Fruit fly (Drosophila melanogaster) whole organism, embryonic: ENCODE results near the gene CG4576.
A peak's percentile ranks its signal among the peaks of the same experiment; 100 is the strongest.

Experiments
- Antp ChIP-seq: fragments of 200-800 bp; sonication (Bioruptor generic); optimal IDR thresholded peaks from 3 replicates; lab custom pipeline; 2016; ENCODE audit warnings: missing biosample characterization, missing genetic modification characterization
- CG10267 ChIP-seq: fragments of 200-800 bp; sonication (Bioruptor generic); optimal IDR thresholded peaks from 2 replicates; lab custom pipeline; 2018; ENCODE audit warnings: missing biosample characterization, mild to moderate bottlenecking, missing genetic modification characterization, moderate library complexity
- CG13894 ChIP-seq: fragments of 200-800 bp; sonication (Bioruptor generic); optimal IDR thresholded peaks from 3 replicates; lab custom pipeline; 2018; ENCODE audit warnings: missing biosample characterization, mild to moderate bottlenecking, missing genetic modification characterization, moderate library complexity
- CG14710 ChIP-seq: fragments of 200-800 bp; sonication (Bioruptor generic); optimal IDR thresholded peaks from 3 replicates; lab custom pipeline; 2019; ENCODE audit warnings: missing biosample characterization, mild to moderate bottlenecking, missing genetic modification characterization, moderate library complexity
- CG15514 ChIP-seq: fragments of 200-800 bp; sonication (Bioruptor generic); optimal IDR thresholded peaks from 3 replicates; lab custom pipeline; 2017; ENCODE audit warnings: missing biosample characterization, missing genetic modification characterization, mild to moderate bottlenecking, moderate library complexity, missing genetic modification reagents
- CG17361 ChIP-seq: fragments of 200-800 bp; sonication (Bioruptor generic); IDR thresholded peaks from 3 replicates; pipeline ENCODE4 v1.3.6; 2022; ENCODE audit warnings: missing biosample characterization, missing genetic modification characterization
- CG2120 ChIP-seq: fragments of 200-800 bp; sonication (Bioruptor generic); optimal IDR thresholded peaks from 3 replicates; lab custom pipeline; 2016; ENCODE audit warnings: missing biosample characterization, missing genetic modification characterization
- CG2712 ChIP-seq: fragments of 200-800 bp; optimal IDR thresholded peaks from 3 replicates; lab custom pipeline; 2019; ENCODE audit warnings: missing biosample characterization, mild to moderate bottlenecking, missing genetic modification characterization, moderate library complexity
- CG30020 ChIP-seq: fragments of 200-800 bp; optimal IDR thresholded peaks from 2 replicates; lab custom pipeline; 2019; ENCODE audit warnings: missing biosample characterization, mild to moderate bottlenecking, missing genetic modification characterization, moderate library complexity
- CG3163 ChIP-seq: fragments of 200-800 bp; sonication (Bioruptor generic); optimal IDR thresholded peaks from 3 replicates; lab custom pipeline; 2016; ENCODE audit warnings: missing biosample characterization, missing genetic modification characterization
- CG3407 ChIP-seq: fragments of 200-800 bp; sonication (Bioruptor generic); optimal IDR thresholded peaks from 2 replicates; lab custom pipeline; 2018; ENCODE audit warnings: missing biosample characterization, mild to moderate bottlenecking, missing genetic modification characterization
- CG3995 ChIP-seq: fragments of 200-800 bp; sonication (Bioruptor generic); optimal IDR thresholded peaks from 3 replicates; lab custom pipeline; 2016; ENCODE audit warnings: missing biosample characterization, missing genetic modification characterization
- CG4617 ChIP-seq: fragments of 200-800 bp; sonication (Bioruptor generic); optimal IDR thresholded peaks from 3 replicates; lab custom pipeline; 2016; ENCODE audit warnings: missing biosample characterization, missing genetic modification characterization, borderline replicate concordance
- CG5245 ChIP-seq: fragments of 200-800 bp; sonication (Bioruptor generic); optimal IDR thresholded peaks from 3 replicates; lab custom pipeline; 2016; ENCODE audit warnings: missing biosample characterization, missing genetic modification characterization
- CG6854 ChIP-seq: fragments of 200-800 bp; sonication (Bioruptor generic); optimal IDR thresholded peaks from 3 replicates; lab custom pipeline; 2017; ENCODE audit warnings: missing biosample characterization, mild to moderate bottlenecking, missing genetic modification characterization
- CG7928 ChIP-seq: fragments of 200-800 bp; sonication (Bioruptor generic); optimal IDR thresholded peaks from 2 replicates; lab custom pipeline; 2017; ENCODE audit warnings: missing biosample characterization, mild to moderate bottlenecking, missing genetic modification characterization
- CG7987 ChIP-seq: fragments of 200-800 bp; sonication (Bioruptor generic); optimal IDR thresholded peaks from 2 replicates; lab custom pipeline; 2018; ENCODE audit warnings: missing biosample characterization, mild to moderate bottlenecking, missing genetic modification characterization, moderate library complexity
- CG8281 ChIP-seq: fragments of 200-800 bp; sonication (Bioruptor generic); optimal IDR thresholded peaks from 2 replicates; lab custom pipeline; 2018; ENCODE audit warnings: missing biosample characterization, mild to moderate bottlenecking, missing genetic modification characterization, moderate library complexity
- Chrac-16 ChIP-seq: fragments of 200-800 bp; sonication (Bioruptor generic); optimal IDR thresholded peaks from 3 replicates; lab custom pipeline; 2016; ENCODE audit warnings: missing biosample characterization, missing genetic modification characterization
- Dref ChIP-seq: fragments of 200-800 bp; sonication (Bioruptor generic); IDR thresholded peaks from 2 replicates; pipeline ENCODE4 v1.3.6; 2022; ENCODE audit warnings: missing biosample characterization, missing genetic modification characterization
- E2f2 ChIP-seq: fragments of 200-800 bp; sonication (Bioruptor generic); IDR thresholded peaks from 2 replicates; pipeline ENCODE4 v1.3.6; 2022; ENCODE audit warnings: missing biosample characterization, missing genetic modification characterization
- Elba2 ChIP-seq: fragments of 200-800 bp; sonication (Bioruptor generic); optimal IDR thresholded peaks from 3 replicates; lab custom pipeline; 2016; ENCODE audit warnings: missing biosample characterization, missing genetic modification characterization
- GATAe ChIP-seq: fragments of 200-800 bp; sonication (Bioruptor generic); conservative IDR thresholded peaks from 2 replicates; pipeline ENCODE4 v1.3.6; 2022; ENCODE audit warnings: missing biosample characterization, missing genetic modification characterization
- MESR4 ChIP-seq: fragments of 200-800 bp; sonication (Bioruptor generic); optimal IDR thresholded peaks from 2 replicates; lab custom pipeline; 2018; ENCODE audit warnings: missing biosample characterization, mild to moderate bottlenecking, missing genetic modification characterization, moderate library complexity
- Mad ChIP-seq: fragments of 200-800 bp; sonication (Bioruptor generic); optimal IDR thresholded peaks from 2 replicates; lab custom pipeline; 2016; ENCODE audit warnings: missing biosample characterization, missing genetic modification characterization
- Med ChIP-seq: fragments of 200-800 bp; sonication (Bioruptor generic); peaks from one replicate; lab custom pipeline; 2016; ENCODE audit warnings: missing biosample characterization, missing genetic modification characterization, mild to moderate bottlenecking, inconsistent platforms, moderate library complexity
- Nf-YC ChIP-seq: fragments of 200-800 bp; optimal IDR thresholded peaks from 3 replicates; lab custom pipeline; 2019; ENCODE audit warnings: missing biosample characterization, mild to moderate bottlenecking, missing genetic modification characterization, moderate library complexity
- NfI ChIP-seq: fragments of 200-800 bp; sonication (Bioruptor generic); optimal IDR thresholded peaks from 3 replicates; lab custom pipeline; 2018; ENCODE audit warnings: missing biosample characterization, mild to moderate bottlenecking, missing genetic modification characterization, moderate library complexity
- Opbp ChIP-seq: fragments of 200-800 bp; sonication (Bioruptor generic); IDR thresholded peaks from 3 replicates; pipeline ENCODE4 v1.3.6; 2022; ENCODE audit warnings: missing biosample characterization, missing genetic modification characterization; ENCODE audit not compliant: partially characterized antibody
- Six4 ChIP-seq: fragments of 200-800 bp; sonication (Bioruptor generic); optimal IDR thresholded peaks from 2 replicates; lab custom pipeline; 2016; ENCODE audit warnings: missing biosample characterization, missing genetic modification characterization
- Spps ChIP-seq: fragments of 200-800 bp; sonication (Bioruptor generic); optimal IDR thresholded peaks from 2 replicates; lab custom pipeline; 2018; ENCODE audit warnings: missing biosample characterization, mild to moderate bottlenecking, missing genetic modification characterization
- cad ChIP-seq: fragments of >200 bp; optimal IDR thresholded peaks from 2 replicates; lab custom pipeline; 2017; ENCODE audit warnings: missing biosample characterization, missing genetic modification characterization
- cas ChIP-seq: fragments of 200-800 bp; sonication (Bioruptor generic); IDR thresholded peaks from 2 replicates; pipeline ENCODE4 v1.3.6; 2022; ENCODE audit warnings: missing biosample characterization, missing genetic modification characterization
- danr ChIP-seq: fragments of 200-800 bp; sonication (Bioruptor generic); IDR thresholded peaks from 2 replicates; pipeline ENCODE4 v1.3.6; 2022; ENCODE audit warnings: missing biosample characterization, missing genetic modification characterization
- kay ChIP-seq: fragments of 200-800 bp; sonication (Bioruptor generic); optimal IDR thresholded peaks from 2 replicates; lab custom pipeline; 2016; ENCODE audit warnings: missing biosample characterization, missing genetic modification characterization
- pzg ChIP-seq: fragments of 200-800 bp; sonication (Bioruptor generic); optimal IDR thresholded peaks from 3 replicates; lab custom pipeline; 2018; ENCODE audit warnings: missing biosample characterization, mild to moderate bottlenecking, missing genetic modification characterization, moderate library complexity
- sens ChIP-seq: fragments of 200-800 bp; sonication (Bioruptor generic); peaks from one replicate; lab custom pipeline; 2016; ENCODE audit warnings: missing biosample characterization, missing genetic modification characterization
- ssp ChIP-seq: fragments of 200-800 bp; sonication (Bioruptor generic); IDR thresholded peaks from 2 replicates; pipeline ENCODE4 v1.3.6; 2022; ENCODE audit warnings: missing biosample characterization, missing genetic modification characterization
- stc ChIP-seq: fragments of 200-800 bp; sonication (Bioruptor generic); IDR thresholded peaks from 2 replicates; pipeline ENCODE4 v1.3.6; 2022; ENCODE audit warnings: missing biosample characterization, missing genetic modification characterization
- trem ChIP-seq: fragments of 200-800 bp; optimal IDR thresholded peaks from 3 replicates; lab custom pipeline; 2019; ENCODE audit warnings: missing biosample characterization, mild to moderate bottlenecking, missing genetic modification characterization, moderate library complexity
- trh ChIP-seq: fragments of 200-800 bp; sonication (Bioruptor generic); optimal IDR thresholded peaks from 2 replicates; lab custom pipeline; 2016; ENCODE audit warnings: missing biosample characterization, missing genetic modification characterization
- unpg ChIP-seq: fragments of 200-800 bp; sonication (Bioruptor generic); optimal IDR thresholded peaks from 3 replicates; lab custom pipeline; 2018; ENCODE audit warnings: missing biosample characterization, mild to moderate bottlenecking, missing genetic modification characterization, moderate library complexity
- zen ChIP-seq: fragments of 200-800 bp; sonication (Bioruptor generic); optimal IDR thresholded peaks from 3 replicates; lab custom pipeline; 2018; ENCODE audit warnings: missing biosample characterization, mild to moderate bottlenecking, missing genetic modification characterization, moderate library complexity
- zfh2 ChIP-seq: fragments of 200-800 bp; sonication (Bioruptor generic); optimal IDR thresholded peaks from 2 replicates; lab custom pipeline; 2016; ENCODE audit warnings: missing biosample characterization, missing genetic modification characterization

Gene CG4576

dm6 chr3R:15834375-15835031, 9.0 kb downstream of the CG4576 start, which contains the start of the genes CG43317 and Arpc3A (continued):
- TF ChIP-seq CG17361 (GFP tag; lab: Robert Waterston, UW) (no peak), CG30020 (peak; percentile 11), E2f2 (GFP tag; lab: Robert Waterston, UW) (peak; percentile 76), ssp (GFP tag; lab: Robert Waterston, UW) (no peak), CG13894 (tag; lab: Kevin White, UChicago) (no peak), CG10267 (tag; lab: Kevin White, UChicago) (peak; percentile 33), danr (GFP tag; lab: Robert Waterston, UW) (no peak), zfh2 (GFP tag; lab: Kevin White, UChicago) (no peak), Six4 (no peak), sens (GFP tag; lab: Kevin White, UChicago) (peak; percentile 38), trh (GFP tag; lab: Kevin White, UChicago) (no peak), CG8281 (tag; lab: Kevin White, UChicago) (no peak), CG15514 (GFP tag; lab: Kevin White, UChicago) (peak; percentile 9), kay (GFP tag; lab: Kevin White, UChicago) (peak; percentile 51), CG4617 (peak; percentile 56), CG5245 (GFP tag; lab: Kevin White, UChicago) (no peak), CG2712 (peak; percentile 6), Spps (no peak), unpg (GFP tag; lab: Kevin White, UChicago) (no peak), Mad (GFP tag; lab: Kevin White, UChicago) (no peak), GATAe (GFP tag; lab: Robert Waterston, UW) (no peak), cad (GFP tag; lab: Kevin White, UChicago) (no peak), CG14710 (tag; lab: Kevin White, UChicago) (peak; percentile 22), MESR4 (GFP tag; lab: Kevin White, UChicago) (peak; percentile 48), NfI (GFP tag; lab: Kevin White, UChicago) (no peak), pzg (peak; percentile 25), CG3163 (GFP tag; lab: Kevin White, UChicago) (no peak), CG2120 (GFP tag; lab: Kevin White, UChicago) (peak; percentile 4), zen (tag; lab: Kevin White, UChicago) (no peak), CG7928 (GFP tag; lab: Kevin White, UChicago) (no peak), Nf-YC (tag; lab: Kevin White, UChicago) (no peak), stc (GFP tag; lab: Robert Waterston, UW) (no peak), Elba2 (GFP tag; lab: Kevin White, UChicago) (no peak), Dref (GFP tag; lab: Robert Waterston, UW) (peak; percentile 63), CG3407 (GFP tag; lab: Kevin White, UChicago) (no peak), CG6854 (GFP tag; lab: Kevin White, UChicago) (no peak), CG3995 (GFP tag; lab: Kevin White, UChicago) (peak; percentile 48), Antp (no peak), cas (GFP tag; lab: Robert Waterston, UW) (no peak), Med (GFP tag; lab: Kevin White, UChicago) (peak; percentile 15), trem (tag; lab: Kevin White, UChicago) (peak; percentile 40), CG7987 (GFP tag; lab: Kevin White, UChicago) (no peak), Opbp (GFP tag; lab: Robert Waterston, UW) (0 out of 3 replicates have a peak, but pooled peaks have one; percentile 40), Chrac-16 (no peak)
